Worm (Caenorhabditis elegans): Measurements from ENCODE around the gene C01G6.9.
A peak's percentile ranks its signal among the peaks of the same experiment; 100 is the strongest.

Gene C01G6.9

DNA sequence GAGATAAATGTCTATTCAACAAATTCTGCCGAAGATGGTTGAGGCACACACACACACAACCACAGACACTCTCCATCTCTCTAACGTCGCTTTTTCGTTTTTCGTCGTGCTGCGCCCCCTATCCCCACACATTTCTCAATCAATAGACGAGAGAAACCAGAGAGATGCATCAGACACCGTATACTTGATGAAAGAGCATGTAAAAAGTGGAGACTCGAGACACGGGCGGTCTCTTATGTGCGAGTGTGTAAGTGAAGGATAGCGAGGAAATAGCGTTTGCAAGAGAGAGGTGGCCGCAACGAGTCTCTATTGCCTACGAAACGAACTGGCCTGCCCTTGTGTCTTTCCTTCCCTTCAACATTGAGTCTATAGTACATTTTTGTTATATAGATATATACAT is 12.8 kb downstream of the C01G6.9 start (continued):
- TF ChIP-seq zip-11 (GFP tag; IDR thresholded peaks at IDR 0.05), result 0 out of 2 replicates have a peak, but pooled peaks have one; percentile 19
- TF ChIP-seq T26A8.4 (GFP tag; IDR thresholded peaks at IDR 0.05), result peak; percentile 79
- peak; percentile 91 for TF ChIP-seq dmd-6 (GFP tag; IDR thresholded peaks at IDR 0.05)
- TF ChIP-seq tag-97 (GFP tag; IDR thresholded peaks at IDR 0.05), result no peak
- TF ChIP-seq arid-1 (GFP tag; conservative IDR thresholded peaks at IDR 0.05), result peak; percentile 62; the same call in 1 of the 2 replicates
- peak; percentile 43 for TF ChIP-seq F10B5.3 (tag; optimal IDR thresholded peaks at IDR 0.05)
- no peak for TF ChIP-seq zfp-2 (tag; optimal IDR thresholded peaks at IDR 0.05)
- TF ChIP-seq ceh-82 (tag; optimal IDR thresholded peaks at IDR 0.05), result no peak
- TF ChIP-seq hmg-1.1 (GFP tag; IDR thresholded peaks at IDR 0.05), result peak; percentile 93
- TF ChIP-seq ceh-44 (GFP tag; IDR thresholded peaks at IDR 0.05), result 0 out of 2 replicates have a peak, but pooled peaks have one; percentile 14
- TF ChIP-seq F44E2.7 (GFP tag; IDR thresholded peaks at IDR 0.05), result 0 out of 2 replicates have a peak, but pooled peaks have one; percentile 27
- no peak for TF ChIP-seq ceh-62 (tag; optimal IDR thresholded peaks at IDR 0.05)
- TF ChIP-seq egl-43 (GFP tag; IDR thresholded peaks at IDR 0.05), result peak; percentile 82
- peak; percentile 39 for TF ChIP-seq nhr-10 (tag; optimal IDR thresholded peaks at IDR 0.05)
- TF ChIP-seq spr-1 (tag; optimal IDR thresholded peaks at IDR 0.05), result peak; percentile 86
- no peak for TF ChIP-seq skn-1 (tag; optimal IDR thresholded peaks at IDR 0.05)
- TF ChIP-seq snpc-4 (tag; optimal IDR thresholded peaks at IDR 0.05), result no peak
- peak; percentile 94 for TF ChIP-seq nhr-11 (tag; optimal IDR thresholded peaks at IDR 0.05)
- peak; percentile 94 for TF ChIP-seq pqm-1 (tag; optimal IDR thresholded peaks at IDR 0.05)
- no peak for TF ChIP-seq ceh-32 (tag; optimal IDR thresholded peaks at IDR 0.05; ENCODE audit: poor library complexity)
- peak; percentile 90 for TF ChIP-seq lin-13 (GFP tag; optimal IDR thresholded peaks at IDR 0.05)
- TF ChIP-seq Y105C5A.15 (GFP tag; IDR thresholded peaks at IDR 0.05), result no peak
- TF ChIP-seq ama-1 (optimal IDR thresholded peaks at IDR 0.05), result peak; percentile 94
- TF ChIP-seq mes-2 (tag; optimal IDR thresholded peaks at IDR 0.05; ENCODE audit: poor library complexity, severe bottlenecking), result peak; percentile 83
- TF ChIP-seq daf-12 (tag; optimal IDR thresholded peaks at IDR 0.05), result no peak
- TF ChIP-seq unc-130 (GFP tag; optimal IDR thresholded peaks at IDR 0.05), result no peak
- 0 out of 2 replicates have a peak, but pooled peaks have one; percentile 23 for TF ChIP-seq madf-9 (GFP tag; conservative IDR thresholded peaks at IDR 0.05)
- TF ChIP-seq gei-8 (GFP tag; optimal IDR thresholded peaks at IDR 0.05), result peak; percentile 30
- TF ChIP-seq jun-1 (tag; optimal IDR thresholded peaks at IDR 0.05), result peak; percentile 66
- TF ChIP-seq dpl-1 (GFP tag; optimal IDR thresholded peaks at IDR 0.05), result peak; percentile 62
- TF ChIP-seq zag-1 (tag; optimal IDR thresholded peaks at IDR 0.05), result no peak
- TF ChIP-seq cey-2 (tag; optimal IDR thresholded peaks at IDR 0.05; ENCODE audit: borderline replicate concordance, insufficient read depth), result peak; percentile 67
- no peak for TF ChIP-seq ztf-11 (tag; optimal IDR thresholded peaks at IDR 0.05)
- no peak for TF ChIP-seq snpc-1.2 (GFP tag; IDR thresholded peaks at IDR 0.05)
- TF ChIP-seq ces-1 (GFP tag; optimal IDR thresholded peaks at IDR 0.05), result no peak
- TF ChIP-seq set-16 (GFP tag; IDR thresholded peaks at IDR 0.05), result peak; percentile 51
- TF ChIP-seq dmd-8 (GFP tag; IDR thresholded peaks at IDR 0.05), result 0 out of 2 replicates have a peak, but pooled peaks have one; percentile 31
- peak; percentile 59 for TF ChIP-seq fkh-10 (GFP tag; optimal IDR thresholded peaks at IDR 0.05)
- TF ChIP-seq daf-19 (GFP tag; conservative IDR thresholded peaks at IDR 0.05), result 0 out of 2 replicates have a peak, but pooled peaks have one; percentile 12
- peak; percentile 81 for TF ChIP-seq ceh-28 (tag; optimal IDR thresholded peaks at IDR 0.05)
- TF ChIP-seq lin-38 (GFP tag; IDR thresholded peaks at IDR 0.05), result peak; percentile 61
- peak; percentile 48 for TF ChIP-seq attf-4 (tag; optimal IDR thresholded peaks at IDR 0.05)
- peak; percentile 78 for TF ChIP-seq tra-1 (GFP tag; IDR thresholded peaks at IDR 0.05)
- peak; percentile 69 for TF ChIP-seq duxl-1 (tag; optimal IDR thresholded peaks at IDR 0.05; ENCODE audit: poor library complexity)
- TF ChIP-seq egl-27 (tag; optimal IDR thresholded peaks at IDR 0.05), result no peak
- TF ChIP-seq zfp-3 (GFP tag; conservative IDR thresholded peaks at IDR 0.05), result peak; percentile 71; the same call in 1 of the 2 replicates
- TF ChIP-seq hif-1 (tag; optimal IDR thresholded peaks at IDR 0.05), result peak; percentile 46 to 86
- TF ChIP-seq R02D3.7 (tag; optimal IDR thresholded peaks at IDR 0.05), result no peak
- TF ChIP-seq daf-16 (GFP tag; optimal IDR thresholded peaks at IDR 0.05), result peak; percentile 64
- peak; percentile 76 for TF ChIP-seq daf-16 (tag; optimal IDR thresholded peaks at IDR 0.05)
- peak; percentile 41 to 93 for TF ChIP-seq mdl-1 (tag; optimal IDR thresholded peaks at IDR 0.05)
- TF ChIP-seq nhr-76 (tag; optimal IDR thresholded peaks at IDR 0.05), result no peak
